Worm (Caenorhabditis elegans) whole organism, dauer: ENCODE measurements around the gene srz-97.

Experiments used
- unc-62 ChIP-seq: sonication (generic microtip); optimal IDR thresholded peaks from 2 replicates; lab custom pipeline; 2017; ENCODE audit warnings: missing biosample characterization, missing genetic modification reagents, missing genetic modification characterization

Gene srz-97

ce11 chrV:14457070-14457469, 11.0 kb downstream of the srz-97 start, which contains the start of gene coh-3:
Gene coh-3 (plus strand): TSS chrV:14457422.
- TF ChIP-seq unc-62: no peak

ce11 chrV:14456626-14457025, 11.4 kb downstream of the srz-97 start, which contains the start of gene bmk-1:
Gene bmk-1 (minus strand): TSS chrV:14456984.
- no peak for TF ChIP-seq unc-62

ce11 chrV:14449397-14449796, 18.6 kb downstream of the srz-97 start, which contains the start of gene F23B12.7:
Gene F23B12.7 (plus strand): TSS chrV:14449697.
- no peak for TF ChIP-seq unc-62

ce11 chrV:14448669-14449068, 19.4 kb downstream of the srz-97 start:
- TF ChIP-seq unc-62: no peak

- TF ChIP-seq unc-62: no peak
Measured at ce11 chrV:14447240-14447763, 20.7 kb downstream of the srz-97 start, which contains the start of the genes dlat-1 and fntb-1. Gene dlat-1 (minus strand): TSS chrV:14447290. Gene fntb-1 (plus strand): TSS chrV:14447651.

- TF ChIP-seq unc-62: no peak
Measured at ce11 chrV:14446453-14446852, 21.6 kb downstream of the srz-97 start.

- TF ChIP-seq unc-62: no peak
Measured at ce11 chrV:14440841-14441240, 27.2 kb downstream of the srz-97 start, which contains the start of gene F23B12.4. Gene F23B12.4 (plus strand): TSS chrV:14441141.

ce11 chrV:14439236-14439635, 28.8 kb downstream of the srz-97 start:
- no peak for TF ChIP-seq unc-62

ce11 chrV:14438099-14438739, 29.8 kb downstream of the srz-97 start:
- TF ChIP-seq unc-62: no peak

ce11 chrV:14437355-14437754, 30.7 kb downstream of the srz-97 start:
- no peak for TF ChIP-seq unc-62

- no peak for TF ChIP-seq unc-62
Measured at ce11 chrV:14436195-14436594, 31.9 kb downstream of the srz-97 start.

- no peak for TF ChIP-seq unc-62
Measured at ce11 chrV:14433584-14433983, 34.5 kb downstream of the srz-97 start.

- TF ChIP-seq unc-62: no peak
Measured at ce11 chrV:14432259-14432658, 35.8 kb downstream of the srz-97 start, which contains the start of gene egl-1. Gene egl-1 (minus strand): TSS chrV:14432359.

- TF ChIP-seq unc-62: no peak
Measured at ce11 chrV:14428865-14429264, 39.2 kb downstream of the srz-97 start, which contains the start of gene F23B12.1. Gene F23B12.1 (plus strand): TSS chrV:14429165.

ce11 chrV:14427069-14427825, 40.8 kb downstream of the srz-97 start:
- no peak for TF ChIP-seq unc-62

ce11 chrV:14426013-14426412, 42.0 kb downstream of the srz-97 start:
- TF ChIP-seq unc-62: no peak

- TF ChIP-seq unc-62: no peak
Measured at ce11 chrV:14424958-14425492, 43.0 kb downstream of the srz-97 start, which contains the start of gene rrsr-1. Gene rrsr-1 (minus strand): TSS chrV:14425008.
